Fruit fly (Drosophila melanogaster) whole organism, wandering third instar larva: ENCODE measurements around the gene CG43725.

Experiments
- Abd-B ChIP-seq: fragments of >200 bp; optimal IDR thresholded peaks from 2 replicates; lab custom pipeline; 2017; ENCODE audit warnings: missing biosample characterization, missing genetic modification characterization
- CG32264 ChIP-seq: fragments of 200-800 bp; sonication (Bioruptor generic); optimal IDR thresholded peaks from 2 replicates; lab custom pipeline; 2016; ENCODE audit warnings: missing biosample characterization, missing genetic modification characterization
- CrebA ChIP-seq: fragments of 200-800 bp; sonication (Bioruptor generic); optimal IDR thresholded peaks from 2 replicates; lab custom pipeline; 2016; ENCODE audit warnings: missing biosample characterization, mild to moderate bottlenecking, missing genetic modification characterization, borderline replicate concordance
- Dfd ChIP-seq: fragments of >200 bp; optimal IDR thresholded peaks from 2 replicates; lab custom pipeline; 2017; ENCODE audit warnings: missing biosample characterization, missing genetic modification characterization
- Dif ChIP-seq: fragments of 200-275, 200-300 bp; sonication (Bioruptor generic); optimal IDR thresholded peaks from 2 replicates; lab custom pipeline; 2018; ENCODE audit warnings: missing biosample characterization, missing genetic modification characterization; ENCODE audit not compliant: partially characterized antibody
- GATAd ChIP-seq: sonication (Bioruptor generic); optimal IDR thresholded peaks from 2 replicates; lab custom pipeline; 2016; ENCODE audit warnings: missing biosample characterization, missing genetic modification characterization
- Hr78 ChIP-seq: fragments of >200 bp; optimal IDR thresholded peaks from 2 replicates; lab custom pipeline; 2017; ENCODE audit warnings: missing biosample characterization, missing genetic modification characterization
- Jra ChIP-seq: sonication (Bioruptor generic); optimal IDR thresholded peaks from 2 replicates; lab custom pipeline; 2016; ENCODE audit warnings: missing biosample characterization, missing genetic modification characterization
- Myc ChIP-seq: fragments of >200 bp; optimal IDR thresholded peaks from 2 replicates; lab custom pipeline; 2017
- OdsH ChIP-seq: fragments of 200-800 bp; sonication (Bioruptor generic); optimal IDR thresholded peaks from 2 replicates; lab custom pipeline; 2016; ENCODE audit warnings: missing biosample characterization, mild to moderate bottlenecking, missing genetic modification characterization
- Rel ChIP-seq, 2 experiments: fragments of 200-800 bp; sonication (Bioruptor generic) in 1 of 2; optimal IDR thresholded peaks; 2 replicates in 1 of 2; 3 replicates in 1 of 2; lab custom pipeline; 2016 to 2019; ENCODE audit warnings: mild to moderate bottlenecking in 2 of 2, missing biosample characterization in 2 of 2, missing genetic modification characterization in 2 of 2, moderate library complexity in 1 of 2
- Sp1 ChIP-seq: fragments of 200-800 bp; sonication (Bioruptor generic); optimal IDR thresholded peaks from 3 replicates; lab custom pipeline; 2019; ENCODE audit warnings: missing biosample characterization, mild to moderate bottlenecking, missing genetic modification characterization, moderate library complexity
- br ChIP-seq: fragments of 200-800 bp; sonication (Bioruptor generic); optimal IDR thresholded peaks from 2 replicates; lab custom pipeline; 2016; ENCODE audit warnings: missing biosample characterization, missing genetic modification characterization
- brk ChIP-seq: fragments of 200-800 bp; sonication (Bioruptor generic); optimal IDR thresholded peaks from 2 replicates; lab custom pipeline; 2016; ENCODE audit warnings: missing biosample characterization, mild to moderate bottlenecking, missing genetic modification characterization
- dl ChIP-seq, 2 experiments: fragments of 175-275, 200-275 bp in 1 of 2; fragments of 200-275 bp in 1 of 2; sonication (Bioruptor generic); optimal IDR thresholded peaks; lab custom pipeline; 2018; ENCODE audit warnings: mild to moderate bottlenecking in 2 of 2, missing biosample characterization in 2 of 2, missing genetic modification characterization in 2 of 2, moderate library complexity in 2 of 2; ENCODE audit not compliant: partially characterized antibody in 2 of 2, insufficient read depth in 1 of 2
- dmrt93B ChIP-seq: fragments of 200-800 bp; sonication (Bioruptor generic); optimal IDR thresholded peaks from 2 replicates; lab custom pipeline; 2018; ENCODE audit warnings: missing biosample characterization, mild to moderate bottlenecking, missing genetic modification characterization
- dsf ChIP-seq: sonication (Bioruptor generic); optimal IDR thresholded peaks from 2 replicates; lab custom pipeline; 2016; ENCODE audit warnings: missing biosample characterization, missing genetic modification characterization, borderline replicate concordance
- ey ChIP-seq: fragments of 200-800 bp; sonication (Bioruptor generic); optimal IDR thresholded peaks from 2 replicates; lab custom pipeline; 2016; ENCODE audit warnings: missing biosample characterization, missing genetic modification characterization
- foxo ChIP-seq, 2 experiments: fragments of 200-800 bp; sonication (Bioruptor generic); optimal IDR thresholded peaks; 2 replicates in 1 of 2; 3 replicates in 1 of 2; lab custom pipeline; 2016 to 2017; ENCODE audit warnings: missing biosample characterization in 2 of 2, missing genetic modification characterization in 2 of 2
- fru ChIP-seq: fragments of 200-800 bp; sonication (Bioruptor generic); optimal IDR thresholded peaks from 3 replicates; lab custom pipeline; 2016; ENCODE audit warnings: missing biosample characterization, mild to moderate bottlenecking, missing genetic modification characterization
- h ChIP-seq: fragments of 200-800 bp; sonication (Bioruptor generic); optimal IDR thresholded peaks from 3 replicates; lab custom pipeline; 2016; ENCODE audit warnings: missing biosample characterization, mild to moderate bottlenecking, missing genetic modification characterization
- jim ChIP-seq: fragments of 175-275, 200-325 bp; sonication (Bioruptor generic); optimal IDR thresholded peaks from 2 replicates; lab custom pipeline; 2016; ENCODE audit warnings: missing biosample characterization, mild to moderate bottlenecking, missing genetic modification characterization
- lola ChIP-seq: fragments of >200 bp; optimal IDR thresholded peaks from 2 replicates; lab custom pipeline; 2017; ENCODE audit warnings: missing biosample characterization, missing genetic modification characterization
- psq ChIP-seq: fragments of 200-800 bp; sonication (Bioruptor generic); optimal IDR thresholded peaks from 3 replicates; lab custom pipeline; 2017; ENCODE audit warnings: missing biosample characterization, mild to moderate bottlenecking, missing genetic modification characterization, moderate library complexity
- rgr ChIP-seq: fragments of 200-800 bp; sonication (Bioruptor generic); optimal IDR thresholded peaks from 3 replicates; lab custom pipeline; 2016; ENCODE audit warnings: missing biosample characterization, mild to moderate bottlenecking, missing genetic modification characterization
- sage ChIP-seq: fragments of 200-800 bp; sonication (Bioruptor generic); optimal IDR thresholded peaks from 2 replicates; lab custom pipeline; 2016; ENCODE audit warnings: missing biosample characterization, mild to moderate bottlenecking, missing genetic modification characterization
- sv ChIP-seq: fragments of 200-800 bp; sonication (Bioruptor generic); optimal IDR thresholded peaks from 3 replicates; lab custom pipeline; 2016; ENCODE audit warnings: missing biosample characterization, missing genetic modification characterization
- tai ChIP-seq: sonication (Bioruptor generic); optimal IDR thresholded peaks from 2 replicates; lab custom pipeline; 2016; ENCODE audit warnings: missing biosample characterization, missing genetic modification characterization
- usp ChIP-seq: fragments of >200 bp; optimal IDR thresholded peaks from 2 replicates; lab custom pipeline; 2017; ENCODE audit warnings: missing biosample characterization, missing genetic modification characterization

The CG43725 gene

dm6 chr2L:11073947-11074346, 1.4 kb upstream of the CG43725 start:
- TF ChIP-seq Hr78 (GFP tag; lab: Kevin White, UChicago): no peak
- TF ChIP-seq ey (GFP tag; lab: Kevin White, UChicago): peak; percentile 34
- TF ChIP-seq psq (GFP tag; lab: Kevin White, UChicago): no peak
- TF ChIP-seq Sp1 (GFP tag; lab: Kevin White, UChicago): peak; percentile 42
- peak; percentile 32 for TF ChIP-seq OdsH (GFP tag; lab: Kevin White, UChicago)
- TF ChIP-seq h (GFP tag; lab: Kevin White, UChicago): peak; percentile 6
- TF ChIP-seq jim (GFP tag; lab: Kevin White, UChicago): no peak
- TF ChIP-seq CrebA: no peak
- TF ChIP-seq Dfd (GFP tag; lab: Kevin White, UChicago): no peak
- peak; percentile 9 for TF ChIP-seq br (GFP tag; lab: Kevin White, UChicago)
- no peak for TF ChIP-seq Dif (GFP tag; lab: Kevin White, UChicago)
- TF ChIP-seq Myc (lab: Kevin White, UChicago): no peak
- TF ChIP-seq foxo (GFP tag; optimal IDR thresholded peaks at IDR 0.05; lab: Kevin White, UChicago): peak in 1 of 2 experiments; percentile 6
- no peak for TF ChIP-seq GATAd (GFP tag; lab: Kevin White, UChicago)
- TF ChIP-seq sage (GFP tag; lab: Kevin White, UChicago): no peak
- no peak for TF ChIP-seq lola
- TF ChIP-seq brk (GFP tag; lab: Kevin White, UChicago): no peak
- TF ChIP-seq Abd-B (GFP tag; lab: Kevin White, UChicago): no peak
- peak; percentile 24 for TF ChIP-seq rgr (GFP tag; lab: Kevin White, UChicago)
- TF ChIP-seq Rel (GFP tag; optimal IDR thresholded peaks at IDR 0.05; lab: Kevin White, UChicago): no peak
- no peak for TF ChIP-seq Rel (tag; optimal IDR thresholded peaks at IDR 0.05; lab: Kevin White, UChicago)
- TF ChIP-seq, all 38 proteins: peak for 7

dm6 chr2L:11081337-11081736, 6.0 kb downstream of the CG43725 start, which contains the start of gene AstC:
Gene AstC (minus strand): TSS chr2L:11081399.
- TF ChIP-seq CG32264: no peak
- peak; percentile 98 for TF ChIP-seq Dfd (GFP tag; lab: Kevin White, UChicago)
- TF ChIP-seq, all 38 proteins: peak for 1

DNA sequence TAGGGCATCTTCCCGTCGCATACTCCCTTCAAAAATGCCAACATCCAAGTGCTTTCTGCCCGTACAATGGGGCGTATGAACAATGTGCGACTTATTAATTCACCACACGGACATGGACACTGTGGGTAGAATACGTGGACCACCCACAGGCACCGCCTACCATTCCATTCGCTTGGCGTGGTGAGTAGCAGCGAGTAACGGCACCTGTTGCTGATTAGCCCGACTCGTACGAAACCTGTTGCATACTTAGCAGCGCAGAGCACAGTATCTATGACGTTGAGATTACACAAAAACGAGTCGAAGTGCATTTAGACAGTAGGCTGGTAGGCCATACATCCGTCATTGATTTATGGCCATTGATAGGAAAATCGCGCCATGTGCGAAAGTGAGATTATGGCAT, 6.7 kb downstream of the CG43725 start:
- no peak for TF ChIP-seq sv (GFP tag; lab: Kevin White, UChicago)
- peak; percentile 6 for TF ChIP-seq Myc (lab: Kevin White, UChicago)

- TF ChIP-seq Jra (GFP tag; lab: Kevin White, UChicago) (no peak), CrebA (no peak), Rel (GFP tag; optimal IDR thresholded peaks at IDR 0.05; lab: Kevin White, UChicago) (no peak), Rel (tag; optimal IDR thresholded peaks at IDR 0.05; lab: Kevin White, UChicago) (no peak), tai (no peak), dsf (GFP tag; lab: Kevin White, UChicago) (no peak), dl (GFP tag; optimal IDR thresholded peaks at IDR 0.05; lab: Kevin White, UChicago; ENCODE audit: insufficient read depth in 1 of 2, partially characterized antibody in 2 of 2) (no peak), OdsH (GFP tag; lab: Kevin White, UChicago) (no peak), CG32264 (no peak), dmrt93B (GFP tag; lab: Kevin White, UChicago) (no peak), usp (GFP tag; lab: Kevin White, UChicago) (no peak), ey (GFP tag; lab: Kevin White, UChicago) (no peak), Hr78 (GFP tag; lab: Kevin White, UChicago) (no peak), br (GFP tag; lab: Kevin White, UChicago) (no peak), foxo (GFP tag; optimal IDR thresholded peaks at IDR 0.05; lab: Kevin White, UChicago) (no peak), fru (no peak), Dif (GFP tag; lab: Kevin White, UChicago) (no peak)
Measured at dm6 chr2L:11085129-11085528, 9.8 kb downstream of the CG43725 start, which contains the start of gene AstCC. Gene AstCC (minus strand): TSS chr2L:11085229.

DNA sequence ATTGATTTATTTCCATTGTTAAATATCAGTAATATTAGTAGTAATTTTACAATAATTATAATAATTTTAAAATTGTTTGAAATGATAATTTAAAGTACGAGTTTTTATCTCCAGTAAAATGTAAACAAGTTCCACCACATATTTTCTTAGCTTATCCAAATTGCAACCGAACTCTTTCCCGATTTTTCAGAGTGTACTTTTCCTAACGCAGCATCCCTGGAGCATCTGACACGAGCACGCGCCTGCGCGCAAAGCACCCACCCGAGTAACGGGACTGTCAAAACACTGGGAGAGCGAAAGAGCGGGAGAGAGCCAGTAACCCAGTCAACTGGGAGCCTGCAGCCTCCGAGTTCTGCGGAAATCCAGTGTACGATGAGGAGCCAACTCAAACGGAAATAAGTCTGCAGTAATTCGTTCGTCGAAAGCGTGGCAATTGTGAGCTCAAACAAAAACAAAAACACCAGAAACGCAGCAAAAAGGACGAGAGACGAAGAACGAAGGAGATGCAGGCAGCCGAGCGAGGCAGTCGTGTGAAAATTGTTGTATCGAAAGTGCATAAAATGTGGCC, 11.1 kb downstream of the CG43725 start, which contains the start of gene CG16854:
Gene CG16854, plus strand, starts transcription at position 365 of the 568 bp plus-strand sequence.
- peak; percentile 11 for TF ChIP-seq Dif (GFP tag; lab: Kevin White, UChicago)
- TF ChIP-seq Dfd (GFP tag; lab: Kevin White, UChicago): no peak
